Worm (Caenorhabditis elegans) whole organism, L3 larva: ENCODE data around the gene T28A8.5.

Experiments
- R02D3.7 ChIP-seq: fragments of 150-350 bp; optimal IDR thresholded peaks from 2 replicates; lab custom pipeline; 2014; ENCODE audit warnings: missing biosample characterization, missing genetic modification characterization
- ama-1 ChIP-seq: fragments of 150-350 bp; optimal IDR thresholded peaks from 2 replicates; lab custom pipeline; 2018
- ceh-28 ChIP-seq: fragments of 150-350 bp; optimal IDR thresholded peaks from 2 replicates; lab custom pipeline; 2014; ENCODE audit warnings: missing biosample characterization, missing genetic modification reagents, missing genetic modification characterization
- ceh-82 ChIP-seq: fragments of 150-350 bp; optimal IDR thresholded peaks from 2 replicates; lab custom pipeline; 2014; ENCODE audit warnings: missing biosample characterization, missing genetic modification characterization
- ceh-9 ChIP-seq: sonication (generic microtip); optimal IDR thresholded peaks from 2 replicates; lab custom pipeline; 2018; ENCODE audit warnings: missing biosample characterization, missing genetic modification characterization
- daf-12 ChIP-seq: fragments of 150-350 bp; optimal IDR thresholded peaks from 2 replicates; lab custom pipeline; 2014; ENCODE audit warnings: missing biosample characterization, missing genetic modification reagents, missing genetic modification characterization
- egl-27 ChIP-seq: sonication (generic microtip); optimal IDR thresholded peaks from 4 replicates; lab custom pipeline; 2017; ENCODE audit warnings: missing biosample characterization, missing genetic modification reagents, missing genetic modification characterization
- egl-5 ChIP-seq: fragments of 150-350 bp; optimal IDR thresholded peaks from 2 replicates; lab custom pipeline; 2017; ENCODE audit warnings: missing biosample characterization, missing genetic modification reagents, missing genetic modification characterization, inconsistent platforms
- elt-1 ChIP-seq: fragments of 150-350 bp; optimal IDR thresholded peaks from 2 replicates; lab custom pipeline; 2014; ENCODE audit warnings: missing biosample characterization, missing genetic modification characterization
- elt-2 ChIP-seq: sonication (generic microtip); optimal IDR thresholded peaks from 2 replicates; lab custom pipeline; 2016; ENCODE audit warnings: missing genetic modification reagents, mild to moderate bottlenecking, missing genetic modification characterization, missing compliant biosample characterization
- fkh-10 ChIP-seq: sonication (generic microtip); optimal IDR thresholded peaks from 2 replicates; lab custom pipeline; 2017; ENCODE audit warnings: missing biosample characterization, missing genetic modification reagents, missing genetic modification characterization
- hmg-11 ChIP-seq: sonication (generic microtip); optimal IDR thresholded peaks from 2 replicates; lab custom pipeline; 2016; ENCODE audit warnings: missing genetic modification characterization, missing compliant biosample characterization
- lin-15B ChIP-seq: fragments of 150-350 bp; optimal IDR thresholded peaks from 2 replicates; lab custom pipeline; 2014; ENCODE audit warnings: missing biosample characterization, missing genetic modification characterization
- lin-39 ChIP-seq: fragments of 150-350 bp; optimal IDR thresholded peaks from 2 replicates; lab custom pipeline; 2018; ENCODE audit warnings: missing biosample characterization, missing genetic modification reagents, missing genetic modification characterization
- mml-1 ChIP-seq: fragments of 150-350 bp; sonication (generic microtip); optimal IDR thresholded peaks from 3 replicates; lab custom pipeline; 2014; ENCODE audit warnings: missing biosample characterization, missing genetic modification characterization
- nfya-1 ChIP-seq: sonication (generic microtip); optimal IDR thresholded peaks from 2 replicates; lab custom pipeline; 2017; ENCODE audit warnings: missing genetic modification characterization, mild to moderate bottlenecking, missing compliant biosample characterization, antibody characterized with exemption, moderate library complexity; ENCODE audit not compliant: insufficient read depth
- nhr-23 ChIP-seq: fragments of 150-350 bp; optimal IDR thresholded peaks from 2 replicates; lab custom pipeline; 2014; ENCODE audit warnings: missing biosample characterization, missing genetic modification reagents, missing genetic modification characterization
- nhr-25 ChIP-seq: sonication (generic microtip); optimal IDR thresholded peaks from 2 replicates; lab custom pipeline; 2017; ENCODE audit warnings: missing biosample characterization, missing genetic modification characterization
- nhr-28 ChIP-seq: fragments of 150-350 bp; optimal IDR thresholded peaks from 2 replicates; lab custom pipeline; 2014; ENCODE audit warnings: missing biosample characterization, missing genetic modification characterization
- nhr-43 ChIP-seq: sonication (generic microtip); optimal IDR thresholded peaks from 2 replicates; lab custom pipeline; 2016; ENCODE audit warnings: mild to moderate bottlenecking, missing genetic modification characterization, missing compliant biosample characterization; ENCODE audit not compliant: poor library complexity, severe bottlenecking
- nhr-67 ChIP-seq: fragments of 150-350 bp; optimal IDR thresholded peaks from 2 replicates; lab custom pipeline; 2014; ENCODE audit warnings: missing biosample characterization, missing genetic modification characterization
- nhr-76 ChIP-seq: fragments of 150-350 bp; sonication (generic microtip); optimal IDR thresholded peaks from 5 replicates; lab custom pipeline; 2014; ENCODE audit warnings: missing biosample characterization, missing genetic modification characterization
- nhr-77 ChIP-seq: fragments of 150-350 bp; optimal IDR thresholded peaks from 2 replicates; lab custom pipeline; 2014; ENCODE audit warnings: missing biosample characterization, missing genetic modification characterization
- pha-4 ChIP-seq: fragments of 150-350 bp; optimal IDR thresholded peaks from 2 replicates; lab custom pipeline; 2014; ENCODE audit warnings: missing biosample characterization, missing genetic modification reagents, missing genetic modification characterization
- sea-2 ChIP-seq: fragments of 150-350 bp; sonication (generic microtip); optimal IDR thresholded peaks from 4 replicates; lab custom pipeline; 2014; ENCODE audit warnings: missing biosample characterization, missing genetic modification reagents, missing genetic modification characterization
- skn-1 ChIP-seq: fragments of 150-350 bp; optimal IDR thresholded peaks from 2 replicates; lab custom pipeline; 2014; ENCODE audit warnings: missing biosample characterization, missing genetic modification characterization
- snpc-4 ChIP-seq: fragments of 150-350 bp; optimal IDR thresholded peaks from 2 replicates; lab custom pipeline; 2014; ENCODE audit warnings: missing biosample characterization, missing genetic modification characterization
- unc-39 ChIP-seq: sonication (generic microtip); optimal IDR thresholded peaks from 4 replicates; lab custom pipeline; 2017; ENCODE audit warnings: missing biosample characterization, missing genetic modification characterization
- unc-62 ChIP-seq: fragments of 150-350 bp; sonication (generic microtip); optimal IDR thresholded peaks from 4 replicates; lab custom pipeline; 2014; ENCODE audit warnings: missing biosample characterization, missing genetic modification reagents, missing genetic modification characterization
- ztf-11 ChIP-seq: fragments of 150-350 bp; optimal IDR thresholded peaks from 2 replicates; lab custom pipeline; 2014; ENCODE audit warnings: missing biosample characterization, missing genetic modification characterization
- ztf-4 ChIP-seq: fragments of 150-350 bp; optimal IDR thresholded peaks from 2 replicates; lab custom pipeline; 2014; ENCODE audit warnings: missing biosample characterization, missing genetic modification characterization

Gene T28A8.5

DNA sequence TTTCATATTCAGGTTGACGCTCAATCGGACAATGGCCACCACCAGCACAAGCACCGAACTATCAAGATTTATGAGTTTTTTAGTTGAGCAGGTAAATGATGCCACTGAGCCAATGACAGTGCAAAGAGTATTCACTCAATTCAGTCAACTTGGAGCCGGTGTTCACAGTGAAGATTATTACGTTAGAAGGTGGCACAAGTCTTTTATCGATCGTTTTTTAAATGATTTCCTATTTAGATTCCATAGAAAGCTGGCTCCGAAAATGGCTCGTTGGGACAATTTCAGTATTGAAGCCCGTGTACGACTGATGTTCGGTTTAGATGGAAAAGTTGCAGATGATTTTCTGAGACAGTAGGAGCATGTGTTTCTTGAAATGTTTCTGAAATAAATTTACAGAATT is at the start of gene T28A8.5:
Gene T28A8.5 (plus strand): TSS at position 32 of the 400 bp plus-strand sequence.
- TF ChIP-seq egl-27 = no peak
- TF ChIP-seq pha-4 = no peak
- no peak for TF ChIP-seq fkh-10 (GFP tag; lab: Kevin White, UChicago)

DNA sequence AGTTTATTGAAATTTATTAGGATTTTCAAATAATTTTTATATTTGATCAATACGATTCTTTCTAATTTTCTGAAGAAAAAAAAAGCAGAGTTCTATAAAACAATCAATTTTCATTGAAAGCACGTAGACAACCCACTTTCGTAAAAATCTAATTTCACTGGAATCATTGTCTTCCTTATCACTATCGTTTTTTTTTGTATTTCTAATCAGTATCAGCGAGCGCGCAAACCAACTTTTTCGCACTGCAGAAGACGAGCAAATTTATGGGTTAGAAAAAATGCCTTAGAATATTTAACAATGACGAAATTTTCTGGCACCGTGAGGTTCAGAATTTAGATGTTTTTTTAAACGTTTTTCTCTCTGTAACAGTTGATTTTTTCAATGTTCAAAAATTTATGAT is 48.6 kb upstream of the T28A8.5 start:
- TF ChIP-seq elt-2 (tag; lab: Kevin White, UChicago) = peak; percentile 62
- no peak for TF ChIP-seq nhr-25 (tag; lab: Kevin White, UChicago)
- no peak for TF ChIP-seq sea-2 (GFP tag; lab: Kevin White, UChicago)
- no peak for TF ChIP-seq unc-62 (GFP tag; lab: Kevin White, UChicago)

DNA sequence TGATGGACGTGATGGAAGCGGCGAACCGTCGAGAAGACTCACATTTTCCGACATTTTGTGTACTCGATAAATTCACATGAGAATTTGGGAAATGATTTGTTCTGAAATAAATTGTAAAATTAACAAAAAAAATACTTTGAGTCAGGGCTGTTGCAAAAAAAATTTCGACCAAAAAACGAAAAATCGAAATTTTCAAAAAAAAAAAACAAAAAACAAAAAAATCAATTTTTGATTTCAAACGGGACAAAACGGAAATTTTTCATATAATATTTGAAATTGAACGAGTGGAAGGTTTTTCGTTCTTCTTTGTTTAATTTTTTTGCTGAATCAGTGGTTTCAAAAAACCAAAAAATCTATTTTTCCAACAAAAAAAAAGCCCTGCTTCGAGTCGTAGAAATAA is 46.2 kb upstream of the T28A8.5 start, which contains the start of gene cua-1:
Gene cua-1 (minus strand): TSS at position 101 of the 400 bp plus-strand sequence.
- no peak for TF ChIP-seq nhr-28
- no peak for TF ChIP-seq nhr-77 (tag; lab: Kevin White, UChicago)
- no peak for TF ChIP-seq elt-1 (tag; lab: Kevin White, UChicago)
- no peak for TF ChIP-seq fkh-10 (GFP tag; lab: Kevin White, UChicago)
- no peak for TF ChIP-seq nhr-67 (tag; lab: Kevin White, UChicago)
- no peak for TF ChIP-seq unc-62 (GFP tag; lab: Kevin White, UChicago)
- TF ChIP-seq nfya-1 (tag; lab: Kevin White, UChicago) = no peak
- TF ChIP-seq mml-1 (tag; lab: Kevin White, UChicago) = no peak

DNA sequence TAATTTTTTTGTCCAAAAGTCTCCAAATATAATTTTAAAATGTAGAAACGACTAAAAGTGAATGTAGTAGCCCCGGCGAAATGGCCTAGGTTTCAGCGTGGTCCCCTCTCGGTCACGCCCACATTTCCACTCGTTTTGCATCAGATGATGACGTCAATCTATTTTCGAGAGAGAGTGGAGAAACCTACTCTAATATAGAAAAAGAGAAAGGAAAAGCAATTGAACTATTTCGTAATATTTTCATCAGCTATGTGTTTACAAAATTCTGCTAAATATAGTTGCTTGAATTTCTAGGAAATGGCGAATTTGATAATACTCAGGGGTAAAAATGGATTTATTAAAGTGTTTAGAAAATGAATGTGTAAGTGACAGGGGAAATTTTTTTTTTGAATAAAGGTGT is 45.6 kb upstream of the T28A8.5 start:
- no peak for TF ChIP-seq ztf-11 (tag; lab: Kevin White, UChicago)
- TF ChIP-seq fkh-10 (GFP tag; lab: Kevin White, UChicago) = peak; percentile 34
- peak; percentile 51 for TF ChIP-seq nfya-1 (tag; lab: Kevin White, UChicago)
- TF ChIP-seq lin-15B = peak; percentile 47
- no peak for TF ChIP-seq ceh-82 (tag; lab: Kevin White, UChicago)
- TF ChIP-seq snpc-4 (tag; lab: Kevin White, UChicago) = no peak
- TF ChIP-seq nhr-43 (tag; lab: Kevin White, UChicago) = no peak
- peak; percentile 47 for TF ChIP-seq pha-4
- no peak for TF ChIP-seq elt-2 (tag; lab: Kevin White, UChicago)
- no peak for TF ChIP-seq ztf-4
- TF ChIP-seq hmg-11 (tag; lab: Kevin White, UChicago) = peak; percentile 3
- TF ChIP-seq daf-12 = no peak
- no peak for TF ChIP-seq nhr-23 (tag; lab: Kevin White, UChicago)
- peak; percentile 0 for TF ChIP-seq lin-39 (tag; lab: Kevin White, UChicago)

DNA sequence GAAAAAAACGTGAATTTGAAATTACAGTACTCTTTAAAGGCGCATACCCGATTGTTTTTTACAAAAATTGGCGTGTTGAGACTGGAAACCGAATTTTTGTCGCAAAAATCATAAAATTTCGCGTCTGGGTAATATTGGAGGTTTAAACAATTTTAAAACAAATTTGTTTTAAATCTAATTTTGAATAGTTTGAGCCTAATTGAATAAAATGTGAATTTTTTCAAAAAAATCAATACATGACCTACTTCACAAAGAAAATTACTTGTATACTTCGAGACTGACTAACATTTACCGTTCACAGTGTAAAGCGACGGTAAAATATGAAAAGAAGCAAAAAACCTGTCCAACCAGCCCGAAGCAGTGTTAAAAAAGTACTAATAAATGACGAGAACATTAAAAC is 44.1 kb upstream of the T28A8.5 start:
- TF ChIP-seq skn-1 = no peak
- TF ChIP-seq ceh-28 (tag; lab: Kevin White, UChicago) = peak; percentile 58
- peak; percentile 5 for TF ChIP-seq nhr-23 (tag; lab: Kevin White, UChicago)
- peak; percentile 7 for TF ChIP-seq ama-1 (lab: Kevin White, UChicago)
- no peak for TF ChIP-seq egl-5 (tag; lab: Kevin White, UChicago)

DNA sequence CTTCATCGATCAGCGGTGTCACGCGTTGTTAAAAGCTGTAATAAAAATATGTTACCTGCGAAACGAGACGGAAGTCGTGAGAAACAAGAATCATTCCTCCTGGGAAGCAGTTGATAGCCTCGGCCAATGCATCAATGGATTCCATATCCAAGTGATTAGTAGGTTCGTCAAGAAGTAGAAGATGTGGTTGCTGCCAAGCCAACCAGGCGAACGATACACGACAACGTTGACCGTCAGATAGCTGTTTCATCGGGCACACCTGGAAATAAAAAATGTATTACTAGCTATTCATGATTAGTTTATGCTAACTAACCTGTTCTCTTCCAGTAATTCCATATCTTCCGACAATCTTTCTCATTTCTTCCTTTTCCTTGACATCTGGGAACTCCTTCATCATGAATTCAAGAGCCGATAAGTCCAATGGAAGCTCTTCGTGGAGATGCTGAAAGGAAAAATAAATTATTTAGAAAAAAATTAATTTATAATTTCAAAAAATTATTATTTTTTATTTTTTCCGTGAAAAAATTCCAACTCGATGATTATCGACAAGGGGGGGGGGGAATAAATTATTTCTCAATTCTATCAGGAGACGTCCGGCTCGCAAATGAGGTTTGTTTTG is 42.3 kb upstream of the T28A8.5 start, which contains the start of gene tag-164:
Gene tag-164 (plus strand): TSS at position 569 of the 619 bp plus-strand sequence.
- TF ChIP-seq elt-1 (tag; lab: Kevin White, UChicago) (no peak), ceh-9 (tag; lab: Kevin White, UChicago) (no peak), R02D3.7 (tag; lab: Kevin White, UChicago) (no peak), nhr-25 (tag; lab: Kevin White, UChicago) (no peak), pha-4 (no peak), skn-1 (no peak), unc-39 (no peak), nhr-76 (tag; lab: Kevin White, UChicago) (no peak)
